Worm (Caenorhabditis elegans) whole organism, L4 larva: Measurements from ENCODE around the gene srj-33.

ENCODE experiments used
- D1046.2 ChIP-seq: fragments of 200-800 bp; sonication (Bioruptor generic); IDR thresholded peaks from 2 replicates; pipeline ENCODE4 v1.3.6; 2022; ENCODE audit warnings: missing genetic modification characterization, missing compliant biosample characterization
- F10B5.3 ChIP-seq: sonication (generic microtip); optimal IDR thresholded peaks from 2 replicates; lab custom pipeline; 2016; ENCODE audit warnings: mild to moderate bottlenecking, missing genetic modification characterization, missing compliant biosample characterization
- F44E2.7 ChIP-seq: fragments of 200-800 bp; sonication (Bioruptor generic); IDR thresholded peaks from 2 replicates; pipeline ENCODE4 v2.1.2; 2022; ENCODE audit warnings: missing genetic modification characterization, missing compliant biosample characterization
- F49E8.2 ChIP-seq: sonication (generic microtip); optimal IDR thresholded peaks from 2 replicates; lab custom pipeline; 2016; ENCODE audit warnings: missing compliant biosample characterization, mild to moderate bottlenecking, missing genetic modification characterization, borderline replicate concordance
- R02D3.7 ChIP-seq: fragments of 150-350 bp; sonication (generic microtip); optimal IDR thresholded peaks from 3 replicates; lab custom pipeline; 2014; ENCODE audit warnings: missing biosample characterization, missing genetic modification characterization
- T20F7.1 ChIP-seq: fragments of 200-800 bp; sonication (Bioruptor generic); optimal IDR thresholded peaks from 2 replicates; lab custom pipeline; 2018; ENCODE audit warnings: mild to moderate bottlenecking, missing genetic modification characterization, missing compliant biosample characterization
- Y48G9A.11 ChIP-seq: fragments of 200-800 bp; sonication (Bioruptor generic); IDR thresholded peaks from 2 replicates; pipeline ENCODE4 v1.3.6; 2022; ENCODE audit warnings: missing genetic modification reagents, missing genetic modification characterization, missing compliant biosample characterization
- ZK337.2 ChIP-seq: fragments of 200-800 bp; sonication (Bioruptor generic); IDR thresholded peaks from 2 replicates; pipeline ENCODE4 v1.3.6; 2022; ENCODE audit warnings: missing genetic modification reagents, missing genetic modification characterization, missing compliant biosample characterization
- ZK546.5 ChIP-seq, 2 experiments: sonication (generic microtip); optimal IDR thresholded peaks; 2 replicates each; lab custom pipeline; 2017; ENCODE audit warnings: missing biosample characterization in 2 of 2, missing genetic modification characterization in 2 of 2
- aha-1 ChIP-seq: fragments of 150-350 bp; peaks from one replicate; lab custom pipeline; 2014; ENCODE audit warnings: missing biosample characterization, missing genetic modification characterization
- aly-2 ChIP-seq: sonication (generic microtip); optimal IDR thresholded peaks from 2 replicates; lab custom pipeline; 2018; ENCODE audit warnings: missing biosample characterization, missing genetic modification characterization
- arid-1 ChIP-seq: fragments of 200-800 bp; sonication (Bioruptor generic); conservative IDR thresholded peaks from 2 replicates; pipeline ENCODE4 v1.3.6; 2022; ENCODE audit warnings: missing genetic modification reagents, missing genetic modification characterization, missing compliant biosample characterization
- attf-4 ChIP-seq: sonication (generic microtip); optimal IDR thresholded peaks from 3 replicates; lab custom pipeline; 2017; ENCODE audit warnings: missing biosample characterization, missing genetic modification characterization
- ceh-20 ChIP-seq: fragments of 200-800 bp; sonication (Bioruptor generic); IDR thresholded peaks from 2 replicates; pipeline ENCODE4 v1.3.6; 2022; ENCODE audit warnings: missing genetic modification reagents, missing genetic modification characterization, missing compliant biosample characterization
- ceh-28 ChIP-seq: fragments of 150-350 bp; optimal IDR thresholded peaks from 2 replicates; lab custom pipeline; 2014; ENCODE audit warnings: missing biosample characterization, missing genetic modification reagents, missing genetic modification characterization
- ceh-62 ChIP-seq: sonication (generic microtip); optimal IDR thresholded peaks from 2 replicates; lab custom pipeline; 2017; ENCODE audit warnings: missing biosample characterization, missing genetic modification characterization
- cey-2 ChIP-seq: sonication (generic microtip); optimal IDR thresholded peaks from 3 replicates; lab custom pipeline; 2017; ENCODE audit warnings: missing genetic modification characterization, mild to moderate bottlenecking, missing compliant biosample characterization, antibody characterized with exemption, borderline replicate concordance; ENCODE audit not compliant: insufficient read depth
- daf-16 ChIP-seq, 3 experiments: sonication (generic microtip); optimal IDR thresholded peaks; 2 replicates each; lab custom pipeline; 2016 to 2017; ENCODE audit warnings: missing genetic modification characterization in 3 of 3, missing genetic modification reagents in 3 of 3, mild to moderate bottlenecking in 2 of 3, missing compliant biosample characterization in 2 of 3, missing biosample characterization in 1 of 3, moderate library complexity in 1 of 3
- duxl-1 ChIP-seq: sonication (generic microtip); optimal IDR thresholded peaks from 2 replicates; lab custom pipeline; 2016; ENCODE audit warnings: mild to moderate bottlenecking, missing genetic modification characterization, moderate library complexity, missing compliant biosample characterization; ENCODE audit not compliant: poor library complexity
- dve-1 ChIP-seq: sonication (generic microtip); optimal IDR thresholded peaks from 2 replicates; lab custom pipeline; 2017; ENCODE audit warnings: antibody characterized with exemption, mild to moderate bottlenecking, missing genetic modification characterization, missing compliant biosample characterization; ENCODE audit not compliant: insufficient read depth
- egl-27 ChIP-seq: sonication (generic microtip); optimal IDR thresholded peaks from 3 replicates; lab custom pipeline; 2017; ENCODE audit warnings: missing biosample characterization, missing genetic modification reagents, missing genetic modification characterization
- hmg-1.1 ChIP-seq: fragments of 200-800 bp; sonication (Bioruptor generic); IDR thresholded peaks from 2 replicates; pipeline ENCODE4 v1.3.6; 2022; ENCODE audit warnings: missing genetic modification reagents, missing genetic modification characterization, missing compliant biosample characterization
- lin-38 ChIP-seq: fragments of 200-800 bp; sonication (Bioruptor generic); IDR thresholded peaks from 2 replicates; pipeline ENCODE4 v1.3.6; 2022; ENCODE audit warnings: missing genetic modification reagents, missing genetic modification characterization, missing compliant biosample characterization
- lin-39 ChIP-seq: fragments of 150-350 bp; optimal IDR thresholded peaks from 2 replicates; lab custom pipeline; 2014; ENCODE audit warnings: missing biosample characterization, missing genetic modification reagents, missing genetic modification characterization
- lir-3 ChIP-seq: sonication (generic microtip); optimal IDR thresholded peaks from 2 replicates; lab custom pipeline; 2016; ENCODE audit warnings: mild to moderate bottlenecking, missing genetic modification characterization, missing compliant biosample characterization
- lsy-2 ChIP-seq, 2 experiments: fragments of 150-350 bp in 1 of 2; sonication (generic microtip) in 1 of 2; optimal IDR thresholded peaks; 2 replicates each; lab custom pipeline; 2014 to 2017; ENCODE audit warnings: missing biosample characterization in 2 of 2, missing genetic modification characterization in 2 of 2
- mes-2 ChIP-seq: sonication (generic microtip); optimal IDR thresholded peaks from 2 replicates; lab custom pipeline; 2016; ENCODE audit warnings: missing genotype, mild to moderate bottlenecking, missing genetic modification characterization, missing compliant biosample characterization; ENCODE audit not compliant: poor library complexity, severe bottlenecking
- nhr-10 ChIP-seq: fragments of 150-350 bp; optimal IDR thresholded peaks from 2 replicates; lab custom pipeline; 2014; ENCODE audit warnings: missing biosample characterization, missing genetic modification characterization
- nhr-11 ChIP-seq: fragments of 150-350 bp; optimal IDR thresholded peaks from 2 replicates; lab custom pipeline; 2014; ENCODE audit warnings: missing biosample characterization, missing genetic modification characterization
- nhr-25 ChIP-seq: sonication (generic microtip); optimal IDR thresholded peaks from 2 replicates; lab custom pipeline; 2017; ENCODE audit warnings: missing genetic modification characterization, mild to moderate bottlenecking, missing compliant biosample characterization, antibody characterized with exemption, moderate library complexity, borderline replicate concordance; ENCODE audit not compliant: insufficient read depth
- nhr-28 ChIP-seq: fragments of 150-350 bp; optimal IDR thresholded peaks from 2 replicates; lab custom pipeline; 2014; ENCODE audit warnings: missing biosample characterization, missing genetic modification characterization
- nhr-42 ChIP-seq: fragments of 200-800 bp; sonication (Bioruptor generic); IDR thresholded peaks from 2 replicates; pipeline ENCODE4 v1.3.6; 2022; ENCODE audit warnings: missing genetic modification characterization, missing compliant biosample characterization
- nhr-77 ChIP-seq: fragments of 150-350 bp; optimal IDR thresholded peaks from 2 replicates; lab custom pipeline; 2014; ENCODE audit warnings: missing biosample characterization, missing genetic modification characterization
- pha-4 ChIP-seq, 2 experiments: fragments of 150-350 bp in 1 of 2; fragments of 200-800 bp in 1 of 2; sonication (Bioruptor generic) in 1 of 2; IDR thresholded peaks in 1 of 2; optimal IDR thresholded peaks in 1 of 2; 2 replicates each; pipeline versions ENCODE4 v1.3.6 to Lab custom; 2014 to 2022; ENCODE audit warnings: missing genetic modification characterization in 2 of 2, missing genetic modification reagents in 2 of 2, missing biosample characterization in 1 of 2, missing compliant biosample characterization in 1 of 2
- php-3 ChIP-seq: fragments of 200-800 bp; sonication (Bioruptor generic); IDR thresholded peaks from 2 replicates; pipeline ENCODE4 v1.3.6; 2022; ENCODE audit warnings: missing genetic modification reagents, missing genetic modification characterization, missing compliant biosample characterization
- saeg-2 ChIP-seq: fragments of 200-800 bp; sonication (Bioruptor generic); IDR thresholded peaks from 2 replicates; pipeline ENCODE4 v1.3.6; 2022; ENCODE audit warnings: missing genetic modification reagents, missing genetic modification characterization, missing compliant biosample characterization
- set-16 ChIP-seq: fragments of 200-800 bp; sonication (Bioruptor generic); IDR thresholded peaks from 2 replicates; pipeline ENCODE4 v1.3.6; 2022; ENCODE audit warnings: missing genetic modification reagents, missing genetic modification characterization, missing compliant biosample characterization
- tag-97 ChIP-seq: fragments of 200-800 bp; sonication (Bioruptor generic); IDR thresholded peaks from 2 replicates; pipeline ENCODE4 v1.3.6; 2022; ENCODE audit warnings: missing genetic modification characterization, missing compliant biosample characterization
- unc-62 ChIP-seq, 3 experiments: fragments of 150-350 bp in 1 of 3; sonication (generic microtip); optimal IDR thresholded peaks in 2 of 3; peaks in 1 of 3; 1 replicate in 1 of 3; 2 replicates in 2 of 3; lab custom pipeline; 2014 to 2017; ENCODE audit warnings: missing biosample characterization in 3 of 3, missing genetic modification characterization in 3 of 3, missing genetic modification reagents in 3 of 3, missing genotype in 1 of 3
- vab-7 ChIP-seq: fragments of 200-800 bp; sonication (Bioruptor generic); IDR thresholded peaks from 2 replicates; pipeline ENCODE4 v1.3.6; 2022; ENCODE audit warnings: missing genetic modification reagents, missing genetic modification characterization, missing compliant biosample characterization
- zfp-2 ChIP-seq: sonication (generic microtip); optimal IDR thresholded peaks from 2 replicates; lab custom pipeline; 2016; ENCODE audit warnings: mild to moderate bottlenecking, missing genetic modification characterization, missing compliant biosample characterization

The srj-33 gene

ce11 chrV:9962916-9963315, 25.6 kb upstream of the srj-33 start (continued):
- TF ChIP-seq F10B5.3 (tag; lab: Kevin White, UChicago) (no peak), R02D3.7 (tag; lab: Kevin White, UChicago) (no peak), set-16 (GFP tag; lab: Robert Waterston, UW) (peak; percentile 44; the same call in 1 of the 2 replicates), cey-2 (tag; lab: Kevin White, UChicago) (no peak), saeg-2 (GFP tag; lab: Robert Waterston, UW) (no peak), ceh-20 (GFP tag; lab: Robert Waterston, UW) (0 out of 2 replicates have a peak, but pooled peaks have one; percentile 35), dve-1 (tag; lab: Kevin White, UChicago) (no peak), nhr-25 (tag; lab: Kevin White, UChicago) (peak; percentile 28), T20F7.1 (GFP tag; lab: Kevin White, UChicago) (no peak), tag-97 (GFP tag; lab: Robert Waterston, UW) (no peak), F44E2.7 (GFP tag; lab: Robert Waterston, UW) (no peak), nhr-42 (GFP tag; lab: Robert Waterston, UW) (no peak), F49E8.2 (tag; lab: Kevin White, UChicago) (no peak), lin-39 (tag; lab: Kevin White, UChicago) (no peak), aha-1 (tag; lab: Kevin White, UChicago) (no peak), egl-27 (tag; lab: Kevin White, UChicago) (no peak), mes-2 (tag; lab: Kevin White, UChicago) (peak; percentile 6), lsy-2 (tag; optimal IDR thresholded peaks at IDR 0.05; lab: Kevin White, UChicago) (no peak), zfp-2 (no peak), unc-62 (GFP tag; optimal IDR thresholded peaks at IDR 0.05 in 1 of 2; lab: Kevin White, UChicago) (peak in 1 of 2 experiments; percentile 71), unc-62 (tag; optimal IDR thresholded peaks at IDR 0.05; lab: Kevin White, UChicago) (no peak), nhr-28 (tag; lab: Kevin White, UChicago) (no peak), php-3 (no peak), duxl-1 (tag; lab: Kevin White, UChicago) (no peak), arid-1 (GFP tag; lab: Robert Waterston, UW) (no peak), daf-16 (GFP tag; optimal IDR thresholded peaks at IDR 0.05; lab: Kevin White, UChicago) (no peak), daf-16 (tag; optimal IDR thresholded peaks at IDR 0.05; lab: Kevin White, UChicago) (no peak), ZK546.5 (tag; optimal IDR thresholded peaks at IDR 0.05; lab: Kevin White, UChicago) (no peak), vab-7 (GFP tag; lab: Robert Waterston, UW) (no peak), lir-3 (no peak), hmg-1.1 (GFP tag; lab: Robert Waterston, UW) (no peak), nhr-77 (tag; lab: Kevin White, UChicago) (no peak)
- TF ChIP-seq, all 104 proteins: peak for 6

ce11 chrV:9962394-9962793, 25.1 kb upstream of the srj-33 start, which contains the start of gene madf-4:
madf-4 (minus strand) TSS chrV:9962494.
- no peak for TF ChIP-seq attf-4 (tag; lab: Kevin White, UChicago)
- no peak for TF ChIP-seq lin-38 (GFP tag; lab: Robert Waterston, UW)
- no peak for TF ChIP-seq lir-3
- no peak for TF ChIP-seq ZK337.2 (GFP tag; lab: Robert Waterston, UW)
- no peak for TF ChIP-seq ceh-28 (tag; lab: Kevin White, UChicago)
- no peak for TF ChIP-seq Y48G9A.11
- TF ChIP-seq ceh-62 (tag; lab: Kevin White, UChicago) = no peak
- TF ChIP-seq aly-2 (tag; lab: Kevin White, UChicago) = no peak
- TF ChIP-seq vab-7 (GFP tag; lab: Robert Waterston, UW) = no peak
- no peak for TF ChIP-seq nhr-11 (tag; lab: Kevin White, UChicago)
- TF ChIP-seq ZK546.5 (tag; optimal IDR thresholded peaks at IDR 0.05; lab: Kevin White, UChicago) = no peak
- no peak for TF ChIP-seq nhr-10 (tag; lab: Kevin White, UChicago)
- TF ChIP-seq D1046.2 (GFP tag; lab: Robert Waterston, UW) = no peak
- no peak for TF ChIP-seq pha-4 (GFP tag; IDR thresholded peaks at IDR 0.05; lab: Robert Waterston, UW)
- TF ChIP-seq pha-4 (tag; optimal IDR thresholded peaks at IDR 0.05; lab: Kevin White, UChicago) = no peak
- TF ChIP-seq dve-1 (tag; lab: Kevin White, UChicago) = no peak
